Worm (Caenorhabditis elegans) whole organism, L3 larva: ENCODE data around the gene clec-230.

Source experiments
- elt-1 ChIP-seq: fragments of 150-350 bp; optimal IDR thresholded peaks from 2 replicates; lab custom pipeline; 2014; ENCODE audit warnings: missing biosample characterization, missing genetic modification characterization
- fkh-10 ChIP-seq: sonication (generic microtip); optimal IDR thresholded peaks from 2 replicates; lab custom pipeline; 2017; ENCODE audit warnings: missing biosample characterization, missing genetic modification reagents, missing genetic modification characterization
- fkh-2 ChIP-seq: fragments of 150-350 bp; optimal IDR thresholded peaks from 2 replicates; lab custom pipeline; 2014; ENCODE audit warnings: missing biosample characterization, missing genetic modification reagents, missing genetic modification characterization
- nfya-1 ChIP-seq: sonication (generic microtip); optimal IDR thresholded peaks from 2 replicates; lab custom pipeline; 2017; ENCODE audit warnings: missing genetic modification characterization, mild to moderate bottlenecking, missing compliant biosample characterization, antibody characterized with exemption, moderate library complexity; ENCODE audit not compliant: insufficient read depth
- nhr-11 ChIP-seq: fragments of 150-350 bp; optimal IDR thresholded peaks from 2 replicates; lab custom pipeline; 2014; ENCODE audit warnings: missing biosample characterization, missing genetic modification characterization
- nhr-77 ChIP-seq: fragments of 150-350 bp; optimal IDR thresholded peaks from 2 replicates; lab custom pipeline; 2014; ENCODE audit warnings: missing biosample characterization, missing genetic modification characterization

DNA sequence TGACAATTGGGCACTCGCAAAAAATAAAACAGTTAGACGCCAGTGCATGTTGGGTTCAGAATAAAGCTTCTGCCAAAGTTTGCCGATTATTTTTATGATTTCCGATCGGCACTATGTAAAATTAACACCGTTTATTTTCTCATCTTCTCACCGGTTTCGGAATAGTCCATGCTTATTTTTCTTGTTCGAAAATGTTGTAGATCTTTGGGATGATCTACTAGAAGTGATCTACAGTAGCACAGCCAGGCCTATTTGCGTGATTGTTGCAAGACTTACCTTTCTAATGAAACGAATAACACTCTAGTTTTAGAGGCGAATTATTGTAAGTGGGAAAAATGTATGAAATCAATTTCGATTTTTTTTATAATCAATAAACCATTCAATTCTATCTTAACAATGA is 1.7 kb upstream of the clec-230 start, which contains the start of gene clec-231:
- TF ChIP-seq nfya-1 (tag; lab: Kevin White, UChicago) (no peak), elt-1 (tag; lab: Kevin White, UChicago) (no peak), fkh-10 (GFP tag; lab: Kevin White, UChicago) (no peak), nhr-77 (tag; lab: Kevin White, UChicago) (no peak), nhr-11 (tag; lab: Kevin White, UChicago) (no peak), fkh-2 (tag; lab: Kevin White, UChicago) (no peak)
